Worm (Caenorhabditis elegans) whole organism, late embryonic: Measurements from ENCODE around the gene C07G3.10.

ENCODE experiments used
- T23F11.4 ChIP-seq: fragments of 200-800 bp; sonication (Bioruptor generic); optimal IDR thresholded peaks from 2 replicates; lab custom pipeline; 2018; ENCODE audit warnings: mild to moderate bottlenecking, missing genetic modification characterization, missing compliant biosample characterization
- ama-1 ChIP-seq: fragments of 150-350 bp; optimal IDR thresholded peaks from 2 replicates; lab custom pipeline; 2014
- ceh-31 ChIP-seq: sonication (generic microtip); optimal IDR thresholded peaks from 2 replicates; lab custom pipeline; 2016; ENCODE audit warnings: missing genetic modification characterization, missing compliant biosample characterization
- che-1 ChIP-seq: sonication (generic microtip); optimal IDR thresholded peaks from 2 replicates; lab custom pipeline; 2016; ENCODE audit warnings: mild to moderate bottlenecking, missing genetic modification characterization, missing compliant biosample characterization
- fkh-10 ChIP-seq: fragments of 150-350 bp; optimal IDR thresholded peaks from 2 replicates; lab custom pipeline; 2014; ENCODE audit warnings: missing biosample characterization, missing genetic modification reagents, missing genetic modification characterization
- hlh-15 ChIP-seq: sonication (generic microtip); optimal IDR thresholded peaks from 2 replicates; lab custom pipeline; 2016; ENCODE audit warnings: missing genetic modification characterization, missing compliant biosample characterization
- tbx-2 ChIP-seq: sonication (generic microtip); optimal IDR thresholded peaks from 2 replicates; lab custom pipeline; 2016; ENCODE audit warnings: missing genetic modification characterization, missing compliant biosample characterization
- tbx-7 ChIP-seq: sonication (generic microtip); optimal IDR thresholded peaks from 2 replicates; lab custom pipeline; 2016; ENCODE audit warnings: missing genotype, missing genetic modification characterization, missing compliant biosample characterization
- ztf-16 ChIP-seq: sonication (generic microtip); optimal IDR thresholded peaks from 2 replicates; lab custom pipeline; 2017; ENCODE audit warnings: missing genetic modification characterization, missing compliant biosample characterization

ce11 chrV:3482550-3483002, 19.5 kb upstream of the C07G3.10 start, which contains the start of gene lys-7:
- TF ChIP-seq T23F11.4 (GFP tag; lab: Kevin White, UChicago), result no peak
- no peak for TF ChIP-seq fkh-10 (GFP tag; lab: Kevin White, UChicago)
- no peak for TF ChIP-seq tbx-7 (tag; lab: Kevin White, UChicago)
- TF ChIP-seq che-1, result no peak
- TF ChIP-seq tbx-2 (tag; lab: Kevin White, UChicago), result no peak
- no peak for TF ChIP-seq ceh-31 (tag; lab: Kevin White, UChicago)
- TF ChIP-seq ama-1, result no peak
- no peak for TF ChIP-seq ztf-16 (tag; lab: Kevin White, UChicago)
- no peak for TF ChIP-seq hlh-15 (tag; lab: Kevin White, UChicago)
